Fruit fly (Drosophila melanogaster) Kc167 (cell line): ENCODE results near the gene Tep4.

Experiments used
- Myc ChIP-seq: fragments of >200 bp; optimal IDR thresholded peaks from 2 replicates; lab custom pipeline; 2017; ENCODE audit warnings: missing external identifiers
- Sin3A ChIP-seq: fragments of >200 bp; optimal IDR thresholded peaks from 2 replicates; lab custom pipeline; 2018; ENCODE audit warnings: missing external identifiers
- h ChIP-seq: fragments of >200 bp; optimal IDR thresholded peaks from 3 replicates; lab custom pipeline; 2018; ENCODE audit warnings: missing external identifiers
- insv ChIP-seq: fragments of >200 bp; optimal IDR thresholded peaks from 3 replicates; lab custom pipeline; 2018; ENCODE audit warnings: missing external identifiers
- ttk ChIP-seq: sonication (Bioruptor generic); optimal IDR thresholded peaks from 2 replicates; lab custom pipeline; 2017; ENCODE audit warnings: missing external identifiers

dm6 chr2L:19567305-19567898 is 19.1 kb downstream of the Tep4 start:
- TF ChIP-seq insv (lab: Kevin White, UChicago): no peak
- TF ChIP-seq h (lab: Kevin White, UChicago): no peak
- no peak for TF ChIP-seq Myc (lab: Kevin White, UChicago)
- no peak for TF ChIP-seq ttk
- no peak for TF ChIP-seq Sin3A
